Worm (Caenorhabditis elegans) whole organism, L1 larva: Measurements from ENCODE around the gene srd-34.

Experiments used
- blmp-1 ChIP-seq: fragments of 150-350 bp; optimal IDR thresholded peaks from 2 replicates; lab custom pipeline; 2014; ENCODE audit warnings: missing biosample characterization, missing genetic modification characterization
- ceh-90 ChIP-seq: sonication (generic microtip); optimal IDR thresholded peaks from 2 replicates; lab custom pipeline; 2016; ENCODE audit warnings: missing genetic modification characterization, missing compliant biosample characterization
- dsc-1 ChIP-seq: sonication (generic microtip); optimal IDR thresholded peaks from 2 replicates; lab custom pipeline; 2016; ENCODE audit warnings: mild to moderate bottlenecking, missing genetic modification characterization, missing compliant biosample characterization
- efl-3 ChIP-seq: fragments of 200-800 bp; sonication (Bioruptor generic); optimal IDR thresholded peaks from 2 replicates; lab custom pipeline; 2018; ENCODE audit warnings: mild to moderate bottlenecking, missing genetic modification characterization, missing compliant biosample characterization
- elt-2 ChIP-seq: sonication (generic microtip); optimal IDR thresholded peaks from 2 replicates; lab custom pipeline; 2016; ENCODE audit warnings: missing genetic modification characterization, mild to moderate bottlenecking, inconsistent platforms, missing compliant biosample characterization, missing genetic modification reagents
- fos-1 ChIP-seq: fragments of 150-350 bp; optimal IDR thresholded peaks from 2 replicates; lab custom pipeline; 2014; ENCODE audit warnings: missing biosample characterization, missing genetic modification characterization
- lin-13 ChIP-seq: fragments of 150-350 bp; optimal IDR thresholded peaks from 2 replicates; lab custom pipeline; 2014; ENCODE audit warnings: missing biosample characterization, missing genetic modification reagents, missing genetic modification characterization
- lsy-2 ChIP-seq, 2 experiments: fragments of 150-350 bp; optimal IDR thresholded peaks; 2 replicates each; lab custom pipeline; 2014; ENCODE audit warnings: missing biosample characterization in 2 of 2, missing genetic modification characterization in 2 of 2
- nhr-11 ChIP-seq: fragments of 150-350 bp; optimal IDR thresholded peaks from 2 replicates; lab custom pipeline; 2014; ENCODE audit warnings: missing biosample characterization, missing genetic modification characterization
- nhr-12 ChIP-seq: sonication (generic microtip); optimal IDR thresholded peaks from 2 replicates; lab custom pipeline; 2017; ENCODE audit warnings: missing biosample characterization, missing genetic modification characterization
- nhr-85 ChIP-seq: sonication (generic microtip); peaks from one replicate; lab custom pipeline; 2016; ENCODE audit warnings: missing genetic modification characterization, inconsistent platforms, missing compliant biosample characterization
- pag-3 ChIP-seq: sonication (generic microtip); optimal IDR thresholded peaks from 2 replicates; lab custom pipeline; 2017; ENCODE audit warnings: missing genetic modification characterization, mild to moderate bottlenecking, missing compliant biosample characterization, antibody characterized with exemption, borderline replicate concordance; ENCODE audit not compliant: insufficient read depth
- skn-1 ChIP-seq: fragments of 150-350 bp; optimal IDR thresholded peaks from 2 replicates; lab custom pipeline; 2014; ENCODE audit warnings: missing biosample characterization, missing genetic modification characterization
- snu-23 ChIP-seq: sonication (generic microtip); optimal IDR thresholded peaks from 2 replicates; lab custom pipeline; 2016; ENCODE audit warnings: missing genetic modification characterization, missing compliant biosample characterization
- sptf-1 ChIP-seq: fragments of 150-350 bp; optimal IDR thresholded peaks from 2 replicates; lab custom pipeline; 2014; ENCODE audit warnings: missing biosample characterization, missing genetic modification characterization
- unc-30 ChIP-seq: sonication (generic microtip); optimal IDR thresholded peaks from 2 replicates; lab custom pipeline; 2017; ENCODE audit warnings: missing biosample characterization, missing genetic modification characterization
- unc-62 ChIP-seq: fragments of 150-350 bp; optimal IDR thresholded peaks from 2 replicates; lab custom pipeline; 2014; ENCODE audit warnings: missing biosample characterization, missing genetic modification reagents, missing genetic modification characterization
- ztf-11 ChIP-seq, 2 experiments: sonication (generic microtip); optimal IDR thresholded peaks; 2 replicates each; lab custom pipeline; 2016 to 2017; ENCODE audit warnings: missing genetic modification characterization in 2 of 2, missing biosample characterization in 1 of 2, missing compliant biosample characterization in 1 of 2
- ztf-4 ChIP-seq: fragments of 150-350 bp; optimal IDR thresholded peaks from 2 replicates; lab custom pipeline; 2014; ENCODE audit warnings: missing biosample characterization, missing genetic modification characterization

Gene srd-34

DNA sequence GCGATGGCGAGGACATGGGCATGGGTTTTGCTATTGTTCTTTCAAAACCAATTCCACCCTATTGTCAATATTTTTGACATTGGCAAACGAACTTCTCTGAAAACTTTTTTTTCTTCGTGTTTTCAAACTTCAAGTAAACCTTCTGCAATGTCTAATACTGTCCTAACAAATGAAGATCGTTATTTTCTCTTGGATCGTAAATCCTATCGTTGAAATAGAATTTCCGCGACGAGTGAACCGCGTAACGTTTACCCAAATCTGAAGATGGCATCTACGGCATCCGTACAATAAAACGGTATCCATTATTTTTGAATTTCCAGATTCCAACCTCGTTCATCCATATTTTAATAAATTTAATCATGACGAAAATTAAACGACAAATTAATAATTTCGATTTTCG is 43.3 kb downstream of the srd-34 start, which contains the start of gene C35A5.5:
TSS of gene C35A5.5 (plus strand) at position 301 of the 400 bp plus-strand sequence.
- TF ChIP-seq efl-3 = no peak

DNA sequence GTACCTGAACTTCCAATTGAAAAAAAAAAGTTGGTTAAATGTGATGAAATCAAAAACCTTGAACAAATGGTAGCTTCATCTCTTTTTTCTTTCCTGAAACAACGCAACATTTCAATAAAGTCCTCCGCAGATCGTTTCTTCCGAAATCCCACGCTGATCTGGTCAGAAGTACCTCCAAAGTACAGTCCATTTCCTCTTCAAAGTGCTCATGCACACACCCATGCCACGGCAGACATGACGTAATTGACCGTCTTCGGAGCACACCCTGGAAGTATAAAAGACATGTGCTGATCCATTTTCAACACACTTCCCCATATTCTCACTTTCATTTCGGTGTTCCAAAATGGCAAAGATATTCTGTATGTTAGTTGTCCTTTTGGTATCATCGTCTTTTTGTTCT is 45.0 kb downstream of the srd-34 start, which contains the start of gene C35A5.10:
TSS of gene C35A5.10 (plus strand) at position 301 of the 400 bp plus-strand sequence.
- TF ChIP-seq lin-13 (GFP tag; lab: Kevin White, UChicago) = no peak
- TF ChIP-seq, all 84 proteins: peak for 0

DNA sequence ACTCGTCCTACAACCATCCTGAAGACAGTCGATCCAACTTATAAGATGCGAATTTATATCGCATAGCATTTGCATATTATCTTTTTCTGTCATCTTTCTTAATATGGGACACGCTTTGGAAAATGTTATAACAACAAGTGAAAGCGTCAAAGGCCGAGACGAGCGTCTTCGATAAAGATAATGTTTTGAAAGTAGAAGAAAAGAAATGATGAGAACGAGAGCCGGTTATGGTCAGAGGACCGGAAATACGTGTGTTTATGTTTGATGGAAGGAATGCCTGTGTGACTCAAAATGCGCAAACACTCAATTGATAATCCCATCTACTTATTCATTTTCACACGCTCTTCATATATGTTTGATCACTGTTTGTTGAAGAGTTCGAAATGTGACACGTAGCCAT is 45.9 kb downstream of the srd-34 start, which contains the start of gene C35A5.11:
TSS of gene C35A5.11 (minus strand) at position 101 of the 400 bp plus-strand sequence.
- peak; percentile 66 for TF ChIP-seq blmp-1 (tag; lab: Kevin White, UChicago)
- TF ChIP-seq dsc-1 (tag; lab: Kevin White, UChicago) = no peak

DNA sequence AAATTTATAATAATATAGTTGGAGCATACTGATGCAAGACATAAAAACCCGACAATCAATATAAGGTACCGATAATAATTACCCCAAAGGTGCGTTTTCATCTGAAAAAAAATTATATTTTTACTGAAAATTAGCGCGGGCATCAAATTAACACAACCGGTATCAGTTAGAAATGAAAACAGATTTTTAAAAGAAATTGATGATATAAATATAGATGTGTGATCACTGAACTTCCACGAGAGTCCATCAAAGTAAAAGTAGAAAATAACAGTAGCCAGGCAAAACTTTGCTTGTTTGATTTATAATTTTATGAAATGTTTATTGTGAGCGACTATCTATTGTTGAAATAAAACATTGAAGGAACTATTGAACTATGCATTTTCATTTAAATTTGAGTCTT is 47.6 kb downstream of the srd-34 start, which contains the start of gene C35A5.3:
TSS of gene C35A5.3 (minus strand) at position 101 of the 400 bp plus-strand sequence.
- TF ChIP-seq nhr-12 (tag; lab: Kevin White, UChicago) (no peak), fos-1 (no peak), unc-30 (tag; lab: Kevin White, UChicago) (no peak), lsy-2 (tag; optimal IDR thresholded peaks at IDR 0.05; lab: Kevin White, UChicago) (no peak), pag-3 (tag; lab: Kevin White, UChicago) (no peak), unc-62 (GFP tag; lab: Kevin White, UChicago) (no peak), ztf-4 (no peak), elt-2 (tag; lab: Kevin White, UChicago) (no peak), nhr-85 (no peak), ceh-90 (tag; lab: Kevin White, UChicago) (no peak), nhr-11 (tag; lab: Kevin White, UChicago) (no peak), ztf-11 (tag; optimal IDR thresholded peaks at IDR 0.05; lab: Kevin White, UChicago) (no peak), skn-1 (tag; lab: Kevin White, UChicago) (no peak), blmp-1 (tag; lab: Kevin White, UChicago) (no peak), snu-23 (GFP tag; lab: Kevin White, UChicago) (no peak), sptf-1 (tag; lab: Kevin White, UChicago) (no peak)
- TF ChIP-seq, all 84 proteins: peak for 0
